Worm (Caenorhabditis elegans): ENCODE data around the gene cln-3.1.
A peak's percentile ranks its signal among the peaks of the same experiment; 100 is the strongest.

The cln-3.1 gene

ce11 chrV:11239187-11239725 is 26.2 kb downstream of the cln-3.1 start, which contains the start of the genes dvc-1 and ima-1 (continued):
- TF ChIP-seq blmp-1 (tag; optimal IDR thresholded peaks at IDR 0.05) = peak; percentile 64
- TF ChIP-seq ceh-83 (GFP tag; optimal IDR thresholded peaks at IDR 0.05) = peak; percentile 59
- TF ChIP-seq nhr-2 (tag; optimal IDR thresholded peaks at IDR 0.05) = no peak
- peak; percentile 8 for TF ChIP-seq nhr-28 (tag; optimal IDR thresholded peaks at IDR 0.05)

ce11 chrV:11235876-11236275 is 29.6 kb downstream of the cln-3.1 start:
- no peak for TF ChIP-seq unc-120 (tag; optimal IDR thresholded peaks at IDR 0.05; ENCODE audit: poor library complexity, severe bottlenecking)
- no peak for TF ChIP-seq nhr-12 (tag; optimal IDR thresholded peaks at IDR 0.05)
- no peak for TF ChIP-seq mls-2 (tag; optimal IDR thresholded peaks at IDR 0.05)
- TF ChIP-seq elt-1 (tag; optimal IDR thresholded peaks at IDR 0.05; ENCODE audit: borderline replicate concordance, insufficient read depth) = no peak
- TF ChIP-seq ceh-43 (GFP tag; optimal IDR thresholded peaks at IDR 0.05) = no peak
- no peak for TF ChIP-seq lin-13 (tag; optimal IDR thresholded peaks at IDR 0.05)
- TF ChIP-seq M03D4.4 (tag; optimal IDR thresholded peaks at IDR 0.05) = no peak
- TF ChIP-seq sptf-1 (tag; optimal IDR thresholded peaks at IDR 0.05) = no peak
- TF ChIP-seq ceh-39 (tag; optimal IDR thresholded peaks at IDR 0.05) = no peak
- no peak for TF ChIP-seq drap-1 (GFP tag; optimal IDR thresholded peaks at IDR 0.05)
- no peak for TF ChIP-seq ham-2 (GFP tag; optimal IDR thresholded peaks at IDR 0.05)
- no peak for TF ChIP-seq hlh-1 (tag; optimal IDR thresholded peaks at IDR 0.05)
- TF ChIP-seq unc-39 (tag; optimal IDR thresholded peaks at IDR 0.05) = no peak

DNA sequence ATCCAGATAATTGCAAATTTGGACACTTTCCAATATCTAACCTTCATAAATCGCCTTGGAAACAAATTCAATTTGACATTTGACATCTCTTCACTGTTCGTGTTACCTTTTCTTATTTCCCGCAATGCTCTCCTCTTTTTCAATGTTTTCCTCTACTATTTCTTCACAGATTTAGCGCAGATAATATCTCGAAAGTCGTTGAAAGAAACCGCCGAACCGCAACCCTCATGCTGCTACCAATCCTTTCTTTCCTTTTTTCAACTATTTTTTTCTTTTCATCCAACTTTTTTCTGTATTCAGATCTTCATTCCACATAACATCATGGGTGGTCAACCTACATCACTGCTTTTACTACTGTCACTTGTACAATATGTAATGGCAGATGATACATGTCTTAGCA is 31.1 kb downstream of the cln-3.1 start, which contains the start of gene T19B10.5:
Gene T19B10.5 (plus strand): TSS at position 301 of the 400 bp plus-strand sequence.
- TF ChIP-seq lin-32 (GFP tag; optimal IDR thresholded peaks at IDR 0.05) (no peak), flh-1 (GFP tag; optimal IDR thresholded peaks at IDR 0.05) (no peak), elt-1 (tag; optimal IDR thresholded peaks at IDR 0.05; ENCODE audit: borderline replicate concordance, insufficient read depth) (no peak), blmp-1 (tag; optimal IDR thresholded peaks at IDR 0.05) (no peak), sptf-1 (tag; optimal IDR thresholded peaks at IDR 0.05) (no peak), drap-1 (GFP tag; optimal IDR thresholded peaks at IDR 0.05) (no peak), hlh-1 (tag; optimal IDR thresholded peaks at IDR 0.05) (no peak), bed-3 (GFP tag; optimal IDR thresholded peaks at IDR 0.05) (no peak), ceh-39 (tag; optimal IDR thresholded peaks at IDR 0.05) (no peak)

DNA sequence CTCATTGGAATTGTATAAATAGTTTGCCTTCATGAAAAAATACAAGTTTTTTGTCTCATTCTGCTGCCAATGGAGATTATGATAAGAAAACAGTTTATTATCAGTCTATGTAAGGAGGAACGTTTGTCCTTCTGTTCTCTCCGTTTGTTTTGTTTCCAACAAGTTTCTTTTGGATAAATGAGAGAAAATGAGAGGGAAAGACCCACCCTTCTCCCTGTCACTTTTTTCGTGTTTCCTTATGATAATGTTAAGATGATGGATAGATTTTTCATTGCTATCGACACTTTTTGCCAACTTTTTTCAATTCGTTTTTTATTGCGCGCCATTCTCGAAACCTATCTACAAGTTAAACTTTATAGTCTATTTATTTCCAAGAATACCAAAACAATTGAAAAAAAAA is 34.3 kb downstream of the cln-3.1 start:
- TF ChIP-seq hlh-1 (tag; optimal IDR thresholded peaks at IDR 0.05) = no peak
- TF ChIP-seq bed-3 (GFP tag; optimal IDR thresholded peaks at IDR 0.05) = no peak
- TF ChIP-seq nhr-2 (tag; optimal IDR thresholded peaks at IDR 0.05) = no peak
- no peak for TF ChIP-seq mep-1 (tag; optimal IDR thresholded peaks at IDR 0.05)
- TF ChIP-seq ceh-43 (GFP tag; optimal IDR thresholded peaks at IDR 0.05) = no peak
- TF ChIP-seq ces-1 (GFP tag; optimal IDR thresholded peaks at IDR 0.05) = no peak
- TF ChIP-seq sem-2 (GFP tag; optimal IDR thresholded peaks at IDR 0.05) = no peak
- TF ChIP-seq nhr-28 (tag; optimal IDR thresholded peaks at IDR 0.05) = no peak
- TF ChIP-seq flh-1 (GFP tag; optimal IDR thresholded peaks at IDR 0.05) = no peak
- no peak for TF ChIP-seq M03D4.4 (tag; optimal IDR thresholded peaks at IDR 0.05)

ce11 chrV:11228653-11229173 is 36.7 kb downstream of the cln-3.1 start, which contains the start of gene pqn-70:
TSS of gene pqn-70 (minus strand) at chrV:11228703.
- TF ChIP-seq nhr-2 (tag; optimal IDR thresholded peaks at IDR 0.05) (peak; percentile 5), M03D4.4 (tag; optimal IDR thresholded peaks at IDR 0.05) (peak; percentile 26), flh-1 (GFP tag; optimal IDR thresholded peaks at IDR 0.05) (no peak), cnd-1 (tag; optimal IDR thresholded peaks at IDR 0.05) (no peak), unc-120 (tag; optimal IDR thresholded peaks at IDR 0.05; ENCODE audit: poor library complexity, severe bottlenecking) (peak; percentile 98), snpc-4 (tag; optimal IDR thresholded peaks at IDR 0.05) (no peak), hlh-1 (tag; optimal IDR thresholded peaks at IDR 0.05) (no peak), ceh-83 (GFP tag; optimal IDR thresholded peaks at IDR 0.05) (peak; percentile 62), ces-1 (GFP tag; optimal IDR thresholded peaks at IDR 0.05) (peak; percentile 86), tbx-8 (GFP tag; optimal IDR thresholded peaks at IDR 0.05) (no peak), elt-1 (tag; optimal IDR thresholded peaks at IDR 0.05; ENCODE audit: borderline replicate concordance, insufficient read depth) (no peak), ztf-11 (tag; optimal IDR thresholded peaks at IDR 0.05) (no peak), unc-62 (GFP tag; optimal IDR thresholded peaks at IDR 0.05) (no peak), nhr-28 (tag; optimal IDR thresholded peaks at IDR 0.05) (no peak), nhr-237 (tag; optimal IDR thresholded peaks at IDR 0.05) (peak; percentile 5), sptf-1 (tag; optimal IDR thresholded peaks at IDR 0.05) (no peak), elt-3 (tag; optimal IDR thresholded peaks at IDR 0.05) (peak; percentile 1), bed-3 (GFP tag; optimal IDR thresholded peaks at IDR 0.05) (no peak), ceh-39 (tag; optimal IDR thresholded peaks at IDR 0.05) (peak; percentile 92), nhr-12 (tag; optimal IDR thresholded peaks at IDR 0.05) (peak; percentile 8), mep-1 (tag; optimal IDR thresholded peaks at IDR 0.05) (peak; percentile 91), pha-4 (tag; optimal IDR thresholded peaks at IDR 0.05) (peak; percentile 44), lin-13 (tag; optimal IDR thresholded peaks at IDR 0.05) (peak; percentile 66), drap-1 (GFP tag; optimal IDR thresholded peaks at IDR 0.05) (peak; percentile 28), mls-2 (tag; optimal IDR thresholded peaks at IDR 0.05) (peak; percentile 25), lsy-2 (tag; optimal IDR thresholded peaks at IDR 0.05) (peak; percentile 50)
